Fruit fly (Drosophila melanogaster) S2 (cell line): Measurements from ENCODE around the gene CG10866.

Source experiments
- CG8478 ChIP-seq: fragments of >200 bp; optimal IDR thresholded peaks from 2 replicates; lab custom pipeline; 2018
- CTCF ChIP-seq, 2 experiments: fragments of >200 bp; optimal IDR thresholded peaks; 2 replicates each; lab custom pipeline; 2018

The CG10866 gene

DNA sequence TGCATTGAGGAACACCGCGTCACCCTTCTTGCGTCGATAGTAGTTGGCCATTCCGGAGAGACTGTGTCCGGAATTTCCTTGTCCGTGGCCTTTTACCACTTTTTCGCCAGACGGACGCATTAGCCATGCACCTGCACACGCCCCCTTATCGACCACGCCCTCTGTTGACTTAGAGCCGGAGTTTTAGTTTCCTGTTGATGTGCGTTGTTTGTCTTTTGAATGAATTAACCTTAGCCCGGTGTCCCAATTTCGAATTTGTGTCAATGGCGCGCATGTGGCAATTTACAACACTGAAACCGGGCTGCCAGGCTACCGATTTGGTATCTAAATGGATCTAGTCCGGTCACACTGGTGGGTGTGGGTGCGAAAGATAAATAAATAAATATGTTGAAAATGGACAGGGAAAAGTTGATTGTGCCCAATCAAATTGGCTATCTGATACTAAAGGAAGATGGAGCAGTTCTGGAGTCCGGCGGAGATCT is 41.2 kb downstream of the CG10866 start, which contains the start of the genes Gr63a and Lamtor4:
TSS of gene Gr63a (minus strand) at position 51 of the 482 bp plus-strand sequence.
TSS of gene Lamtor4 (plus strand) at position 348 of the 482 bp plus-strand sequence.
- TF ChIP-seq CG8478 (lab: Kevin White, UChicago) (no peak), CTCF (optimal IDR thresholded peaks at IDR 0.05; lab: Kevin White, UChicago) (peak in 1 of 2 experiments; percentile 1)

DNA sequence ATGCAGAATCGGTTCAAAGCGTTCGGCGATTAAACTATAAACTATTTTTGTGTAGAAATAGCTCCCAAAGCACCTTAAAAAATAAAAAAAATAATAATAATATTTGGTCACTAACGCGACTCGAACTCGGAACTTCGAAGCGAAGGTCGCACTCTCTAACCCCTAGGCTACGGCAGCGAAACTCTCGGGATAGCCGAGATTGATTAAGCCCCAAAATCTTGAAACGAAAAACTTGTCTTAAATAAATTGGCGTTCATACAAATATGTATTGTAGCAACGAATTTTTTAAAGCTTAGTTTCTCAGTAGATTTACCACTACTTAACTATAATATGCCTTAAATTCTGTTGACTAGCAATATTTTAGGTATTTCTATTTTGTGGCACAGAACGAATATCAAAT is 43.4 kb downstream of the CG10866 start:
- TF ChIP-seq CTCF (optimal IDR thresholded peaks at IDR 0.05; lab: Kevin White, UChicago) (no peak), CG8478 (lab: Kevin White, UChicago) (no peak)

DNA sequence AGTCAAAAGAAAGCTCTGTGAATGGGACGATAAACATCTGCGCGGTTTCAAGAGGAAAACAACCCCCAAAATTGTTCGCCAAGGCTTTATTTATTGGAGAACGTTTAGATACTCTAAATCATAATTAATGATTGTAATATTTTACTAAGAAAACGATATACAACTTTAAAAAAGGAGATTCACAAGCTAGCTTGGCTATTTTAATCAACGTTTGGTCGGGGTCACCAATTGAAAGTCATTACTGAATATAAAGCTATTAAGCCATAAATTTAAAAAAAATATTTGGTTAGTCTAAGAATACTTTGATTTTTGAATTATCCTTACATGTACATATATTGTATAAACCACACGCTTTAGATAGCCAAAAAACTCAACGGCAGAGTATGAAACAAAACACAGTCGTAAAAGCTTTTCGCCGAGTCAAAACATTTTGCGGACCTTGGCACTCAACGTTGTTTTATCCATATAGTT is 45.6 kb downstream of the CG10866 start, which contains the start of gene Fie:
TSS of gene Fie (plus strand) at position 421 of the 471 bp plus-strand sequence.
- TF ChIP-seq CTCF (optimal IDR thresholded peaks at IDR 0.05; lab: Kevin White, UChicago): no peak
- TF ChIP-seq CG8478 (lab: Kevin White, UChicago): no peak

DNA sequence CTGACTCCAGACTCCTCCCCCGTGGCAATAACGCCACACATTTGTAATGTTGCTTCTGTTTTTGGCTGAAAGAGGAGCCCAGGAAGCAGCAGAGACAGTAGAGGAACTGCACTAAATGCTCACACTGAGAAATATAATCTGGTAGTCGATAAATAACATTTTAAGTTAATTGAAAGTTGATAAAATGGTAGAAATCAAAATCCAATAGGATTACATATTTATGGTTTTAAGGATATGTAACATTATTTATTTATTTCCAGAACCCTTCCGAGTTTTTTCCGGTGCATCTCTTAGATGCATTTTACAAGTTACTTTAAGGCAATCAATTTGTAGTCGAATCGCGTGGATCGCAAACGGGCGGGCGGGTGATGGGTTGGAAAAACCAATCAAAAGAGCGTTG is 46.9 kb downstream of the CG10866 start:
- TF ChIP-seq CTCF (optimal IDR thresholded peaks at IDR 0.05; lab: Kevin White, UChicago): no peak

DNA sequence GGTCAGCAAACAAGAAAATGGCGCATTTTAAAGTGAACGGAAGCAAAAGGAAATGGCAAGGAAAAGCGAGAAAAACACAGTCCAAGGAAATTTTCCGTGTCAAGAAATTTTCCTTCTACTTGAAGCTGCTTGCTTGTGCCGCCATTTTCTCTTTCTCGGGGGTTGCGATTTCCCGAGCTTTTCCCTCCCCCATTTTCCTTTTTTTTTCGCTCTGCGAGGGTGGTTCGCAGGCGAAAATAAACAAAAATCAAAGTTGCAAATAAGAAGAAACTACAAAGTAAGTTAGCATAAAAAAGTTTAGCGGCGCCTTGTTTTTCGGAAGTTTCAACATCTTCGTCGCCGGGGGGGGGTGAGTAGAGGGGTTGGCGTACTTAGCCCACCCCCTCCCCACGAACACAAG is 50.4 kb downstream of the CG10866 start:
- TF ChIP-seq CG8478 (lab: Kevin White, UChicago) (no peak), CTCF (optimal IDR thresholded peaks at IDR 0.05; lab: Kevin White, UChicago) (no peak)
